Fruit fly (Drosophila melanogaster) whole organism, embryonic: ENCODE measurements around the gene CG31010.

Source experiments
- CG11085 ChIP-seq: fragments of 200-800 bp; sonication (Bioruptor generic); IDR thresholded peaks from 2 replicates; pipeline ENCODE4 v1.3.6; 2022; ENCODE audit warnings: missing biosample characterization, missing genetic modification characterization
- CG14860 ChIP-seq: fragments of 200-800 bp; sonication (Bioruptor generic); IDR thresholded peaks from 3 replicates; pipeline ENCODE4 v1.3.6; 2022; ENCODE audit warnings: missing biosample characterization, missing genetic modification characterization; ENCODE audit not compliant: partially characterized antibody
- CG17186 ChIP-seq: fragments of 200-800 bp; sonication (Bioruptor generic); optimal IDR thresholded peaks from 3 replicates; lab custom pipeline; 2017; ENCODE audit warnings: missing biosample characterization, missing genetic modification reagents, missing genetic modification characterization
- CG2875 ChIP-seq: fragments of 200-800 bp; sonication (Bioruptor generic); optimal IDR thresholded peaks from 2 replicates; lab custom pipeline; 2017; ENCODE audit warnings: missing biosample characterization, mild to moderate bottlenecking, missing genetic modification characterization, missing genetic modification reagents
- CG7271 ChIP-seq: fragments of 200-800 bp; sonication (Bioruptor generic); optimal IDR thresholded peaks from 2 replicates; lab custom pipeline; 2018; ENCODE audit warnings: missing biosample characterization, mild to moderate bottlenecking, missing genetic modification characterization, moderate library complexity
- CG7928 ChIP-seq: fragments of 200-800 bp; sonication (Bioruptor generic); optimal IDR thresholded peaks from 2 replicates; lab custom pipeline; 2017; ENCODE audit warnings: missing biosample characterization, mild to moderate bottlenecking, missing genetic modification characterization
- Doc2 ChIP-seq: fragments of 200-800 bp; sonication (Bioruptor generic); IDR thresholded peaks from 2 replicates; pipeline ENCODE4 v1.3.6; 2022; ENCODE audit warnings: missing biosample characterization, missing genetic modification characterization
- Ptx1 ChIP-seq: fragments of 200-800 bp; sonication (Bioruptor generic); IDR thresholded peaks from 2 replicates; pipeline ENCODE4 v1.3.6; 2022; ENCODE audit warnings: missing biosample characterization, missing genetic modification characterization
- gcm ChIP-seq: fragments of 200-800 bp; sonication (Bioruptor generic); optimal IDR thresholded peaks from 2 replicates; lab custom pipeline; 2019; ENCODE audit warnings: missing biosample characterization, mild to moderate bottlenecking, missing genetic modification characterization, moderate library complexity
- nom ChIP-seq: fragments of 200-800 bp; sonication (Bioruptor generic); optimal IDR thresholded peaks from 2 replicates; lab custom pipeline; 2017; ENCODE audit warnings: missing biosample characterization, missing genetic modification characterization, mild to moderate bottlenecking, moderate library complexity, missing genetic modification reagents
- pzg ChIP-seq: fragments of 200-800 bp; sonication (Bioruptor generic); optimal IDR thresholded peaks from 3 replicates; lab custom pipeline; 2018; ENCODE audit warnings: missing biosample characterization, mild to moderate bottlenecking, missing genetic modification characterization, moderate library complexity
- unc-4 ChIP-seq: fragments of 200-800 bp; sonication (Bioruptor generic); IDR thresholded peaks from 2 replicates; pipeline ENCODE4 v1.3.6; 2022; ENCODE audit warnings: missing biosample characterization, missing genetic modification characterization; ENCODE audit not compliant: partially characterized antibody

dm6 chr3R:30718442-30718841 is 12.5 kb upstream of the CG31010 start:
- TF ChIP-seq CG11085 (GFP tag; lab: Robert Waterston, UW) (no peak), CG14860 (no peak), Ptx1 (peak; percentile 54; the same call in 1 of the 2 replicates), pzg (GFP tag; lab: Kevin White, UChicago) (no peak), Doc2 (GFP tag; lab: Robert Waterston, UW) (no peak), CG2875 (no peak), CG7271 (tag; lab: Kevin White, UChicago) (no peak), CG17186 (GFP tag; lab: Kevin White, UChicago) (no peak), gcm (GFP tag; lab: Kevin White, UChicago) (no peak), nom (no peak), CG7928 (GFP tag; lab: Kevin White, UChicago) (no peak), unc-4 (GFP tag; lab: Robert Waterston, UW) (no peak)
